Fruit fly (Drosophila melanogaster): ENCODE data around the gene CG5895.
A peak's percentile ranks its signal among the peaks of the same experiment; 100 is the strongest.

CG5895 gene

DNA sequence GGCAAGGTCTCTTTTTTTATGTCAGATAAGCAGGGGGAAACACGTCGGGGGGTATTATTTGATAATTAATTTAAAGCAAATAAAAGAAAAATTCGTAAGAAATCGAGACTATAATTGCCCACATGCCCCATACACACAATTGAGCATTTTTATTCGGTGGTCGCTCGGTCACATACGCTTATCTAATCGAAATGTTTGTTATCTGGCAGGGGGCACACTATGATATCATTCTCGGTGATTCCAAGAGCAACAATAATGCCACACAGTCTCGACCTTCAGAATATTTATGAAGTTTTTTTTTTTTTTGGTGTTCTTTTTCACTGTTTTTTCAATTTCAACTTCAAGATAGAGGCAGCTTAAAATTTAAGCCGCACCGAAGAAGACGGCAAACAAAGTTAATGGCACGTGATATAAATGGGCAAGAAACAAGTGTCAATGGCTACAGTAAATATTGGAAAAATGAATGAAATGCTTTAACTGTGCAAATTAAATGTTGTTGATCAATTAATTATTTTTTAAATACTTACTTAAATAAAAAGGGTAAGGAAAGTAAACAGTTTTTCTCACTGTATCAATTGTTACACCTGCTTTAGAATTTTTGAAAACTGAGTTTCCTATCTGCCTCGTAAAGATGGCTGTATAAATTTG, 35.8 kb upstream of the CG5895 start (continued):
- TF ChIP-seq CG4424 (GFP tag; optimal IDR thresholded peaks at IDR 0.05) = peak; percentile 12
- no peak for TF ChIP-seq Optix (GFP tag; IDR thresholded peaks at IDR 0.05)
- no peak for TF ChIP-seq CG11723 (GFP tag; optimal IDR thresholded peaks at IDR 0.05)
- TF ChIP-seq CG8281 (tag; optimal IDR thresholded peaks at IDR 0.05) = peak; percentile 46
- no peak; the same call in 1 of the 2 replicates for TF ChIP-seq rib (GFP tag; IDR thresholded peaks at IDR 0.05)
- TF ChIP-seq B-H2 (GFP tag; optimal IDR thresholded peaks at IDR 0.05) = no peak
- TF ChIP-seq kay (GFP tag; optimal IDR thresholded peaks at IDR 0.05) = no peak
- no peak for TF ChIP-seq Dll (GFP tag; IDR thresholded peaks at IDR 0.05; ENCODE audit: partially characterized antibody)
- no peak for TF ChIP-seq CG10274 (GFP tag; optimal IDR thresholded peaks at IDR 0.05)
- peak; percentile 3 for TF ChIP-seq CG12104 (GFP tag; optimal IDR thresholded peaks at IDR 0.05)
- TF ChIP-seq fd96Cb (tag; optimal IDR thresholded peaks at IDR 0.05) = peak; percentile 6
- no peak for TF ChIP-seq zen (tag; optimal IDR thresholded peaks at IDR 0.05)
- TF ChIP-seq unc-4 (GFP tag; IDR thresholded peaks at IDR 0.05; ENCODE audit: partially characterized antibody) = no peak
- TF ChIP-seq jing (GFP tag; optimal IDR thresholded peaks at IDR 0.05) = no peak
- no peak for TF ChIP-seq Hey (tag; optimal IDR thresholded peaks at IDR 0.05)
- TF ChIP-seq toy (GFP tag; IDR thresholded peaks at IDR 0.05) = no peak
- peak in 1 of 2 experiments; percentile 41 for TF ChIP-seq Pdp1 (GFP tag; optimal IDR thresholded peaks at IDR 0.05)
- TF ChIP-seq CG17385 (GFP tag; optimal IDR thresholded peaks at IDR 0.05) = peak; percentile 56
- TF ChIP-seq CG33557 (GFP tag; optimal IDR thresholded peaks at IDR 0.05) = no peak
- TF ChIP-seq CG12659 (GFP tag; optimal IDR thresholded peaks at IDR 0.05) = peak; percentile 30
- no peak for TF ChIP-seq CG1602 (GFP tag; optimal IDR thresholded peaks at IDR 0.05)
- no peak for TF ChIP-seq Hr39 (optimal IDR thresholded peaks at IDR 0.05)
- TF ChIP-seq CG9876 (GFP tag; optimal IDR thresholded peaks at IDR 0.05) = no peak
- TF ChIP-seq CG13287 (GFP tag; IDR thresholded peaks at IDR 0.05; ENCODE audit: partially characterized antibody) = peak; percentile 18; the same call in 1 of the 2 replicates
- no peak for TF ChIP-seq CG8359 (GFP tag; optimal IDR thresholded peaks at IDR 0.05; ENCODE audit: borderline replicate concordance)
- no peak for TF ChIP-seq CG42726 (GFP tag; IDR thresholded peaks at IDR 0.05; ENCODE audit: partially characterized antibody)
- no peak for TF ChIP-seq nmo (GFP tag; optimal IDR thresholded peaks at IDR 0.05)
- TF ChIP-seq oc (tag; optimal IDR thresholded peaks at IDR 0.05) = no peak
- TF ChIP-seq ranshi (GFP tag; IDR thresholded peaks at IDR 0.05) = peak; percentile 56; the same call in 1 of the 2 replicates
- TF ChIP-seq Oaz (GFP tag; IDR thresholded peaks at IDR 0.05) = no peak
- no peak; the same call in 1 of the 2 replicates for TF ChIP-seq CG3847 (GFP tag; IDR thresholded peaks at IDR 0.05)
- TF ChIP-seq pho (GFP tag; optimal IDR thresholded peaks at IDR 0.05) = peak; percentile 13
- TF ChIP-seq CG33213 (GFP tag; optimal IDR thresholded peaks at IDR 0.05) = no peak
- TF ChIP-seq chif (GFP tag; optimal IDR thresholded peaks at IDR 0.05) = no peak
- TF ChIP-seq CG8290 (GFP tag; optimal IDR thresholded peaks at IDR 0.05) = no peak
- peak in 1 of 2 experiments; percentile 41 for TF ChIP-seq CG8290 (tag; optimal IDR thresholded peaks at IDR 0.05)
- TF ChIP-seq CG17829 (tag; optimal IDR thresholded peaks at IDR 0.05) = peak; percentile 37
- TF ChIP-seq CG7271 (tag; optimal IDR thresholded peaks at IDR 0.05) = no peak
- peak; percentile 70; the same call in 1 of the 2 replicates for TF ChIP-seq Rfx (GFP tag; IDR thresholded peaks at IDR 0.05)
- no peak for TF ChIP-seq Six4 (GFP tag; optimal IDR thresholded peaks at IDR 0.05)
- TF ChIP-seq CG14965 (GFP tag; optimal IDR thresholded peaks at IDR 0.05; ENCODE audit: borderline replicate concordance) = no peak
- TF ChIP-seq CG4707 (GFP tag; optimal IDR thresholded peaks at IDR 0.05) = no peak
- peak; percentile 83 for TF ChIP-seq CG34376 (GFP tag; optimal IDR thresholded peaks at IDR 0.05)
- no peak for TF ChIP-seq Abd-B (GFP tag; optimal IDR thresholded peaks at IDR 0.05)
- TF ChIP-seq CG1792 (GFP tag; optimal IDR thresholded peaks at IDR 0.05) = no peak
- peak in 1 of 2 experiments; percentile 30 for TF ChIP-seq eve (GFP tag; optimal IDR thresholded peaks at IDR 0.05)
- no peak for TF ChIP-seq CG13624 (GFP tag; optimal IDR thresholded peaks at IDR 0.05)
- no peak for TF ChIP-seq p53 (GFP tag; optimal IDR thresholded peaks at IDR 0.05)
- TF ChIP-seq HmgD (GFP tag; optimal IDR thresholded peaks at IDR 0.05) = no peak
- no peak for TF ChIP-seq CG16813 (GFP tag; IDR thresholded peaks at IDR 0.05; ENCODE audit: partially characterized antibody)
